Worm (Caenorhabditis elegans) whole organism, L3 larva: ENCODE results near the gene F11A5.18.

Experiments
- R02D3.7 ChIP-seq: fragments of 150-350 bp; optimal IDR thresholded peaks from 2 replicates; lab custom pipeline; 2014; ENCODE audit warnings: missing biosample characterization, missing genetic modification characterization
- ZK546.5 ChIP-seq: sonication (generic microtip); optimal IDR thresholded peaks from 2 replicates; lab custom pipeline; 2017; ENCODE audit warnings: missing biosample characterization, missing genetic modification characterization
- aly-2 ChIP-seq: fragments of 150-350 bp; optimal IDR thresholded peaks from 2 replicates; lab custom pipeline; 2014; ENCODE audit warnings: missing biosample characterization, missing genetic modification characterization
- ama-1 ChIP-seq: fragments of 150-350 bp; optimal IDR thresholded peaks from 2 replicates; lab custom pipeline; 2018
- ceh-16 ChIP-seq: sonication (generic microtip); optimal IDR thresholded peaks from 2 replicates; lab custom pipeline; 2017; ENCODE audit warnings: missing biosample characterization, missing genetic modification characterization
- ceh-28 ChIP-seq: fragments of 150-350 bp; optimal IDR thresholded peaks from 2 replicates; lab custom pipeline; 2014; ENCODE audit warnings: missing biosample characterization, missing genetic modification reagents, missing genetic modification characterization
- ceh-82 ChIP-seq: fragments of 150-350 bp; optimal IDR thresholded peaks from 2 replicates; lab custom pipeline; 2014; ENCODE audit warnings: missing biosample characterization, missing genetic modification characterization
- egl-5 ChIP-seq: fragments of 150-350 bp; optimal IDR thresholded peaks from 2 replicates; lab custom pipeline; 2017; ENCODE audit warnings: missing biosample characterization, missing genetic modification reagents, missing genetic modification characterization, inconsistent platforms
- elt-1 ChIP-seq: fragments of 150-350 bp; optimal IDR thresholded peaks from 2 replicates; lab custom pipeline; 2014; ENCODE audit warnings: missing biosample characterization, missing genetic modification characterization
- elt-2 ChIP-seq: sonication (generic microtip); optimal IDR thresholded peaks from 2 replicates; lab custom pipeline; 2016; ENCODE audit warnings: missing genetic modification reagents, mild to moderate bottlenecking, missing genetic modification characterization, missing compliant biosample characterization
- elt-3 ChIP-seq, 3 experiments: fragments of 150-350 bp in 1 of 3; sonication (generic microtip) in 2 of 3; optimal IDR thresholded peaks; 2 replicates in 2 of 3; 4 replicates in 1 of 3; lab custom pipeline; 2014 to 2017; ENCODE audit warnings: missing biosample characterization in 3 of 3, missing genetic modification characterization in 3 of 3
- eor-1 ChIP-seq, 2 experiments: fragments of 150-350 bp; optimal IDR thresholded peaks; 2 replicates each; lab custom pipeline; 2014 to 2018; ENCODE audit warnings: missing biosample characterization in 2 of 2, missing genetic modification characterization in 2 of 2
- fkh-10 ChIP-seq: sonication (generic microtip); optimal IDR thresholded peaks from 2 replicates; lab custom pipeline; 2017; ENCODE audit warnings: missing biosample characterization, missing genetic modification reagents, missing genetic modification characterization
- fos-1 ChIP-seq: fragments of 150-350 bp; optimal IDR thresholded peaks from 2 replicates; lab custom pipeline; 2014; ENCODE audit warnings: missing biosample characterization, missing genetic modification characterization
- hmg-11 ChIP-seq: sonication (generic microtip); optimal IDR thresholded peaks from 2 replicates; lab custom pipeline; 2016; ENCODE audit warnings: missing genetic modification characterization, missing compliant biosample characterization
- jun-1 ChIP-seq: fragments of 150-350 bp; optimal IDR thresholded peaks from 2 replicates; lab custom pipeline; 2014; ENCODE audit warnings: missing biosample characterization, missing genetic modification reagents, missing genetic modification characterization
- lin-15B ChIP-seq: fragments of 150-350 bp; optimal IDR thresholded peaks from 2 replicates; lab custom pipeline; 2014; ENCODE audit warnings: missing biosample characterization, missing genetic modification characterization
- mdl-1 ChIP-seq: fragments of 150-350 bp; optimal IDR thresholded peaks from 2 replicates; lab custom pipeline; 2014; ENCODE audit warnings: missing biosample characterization, missing genetic modification characterization
- mml-1 ChIP-seq: fragments of 150-350 bp; sonication (generic microtip); optimal IDR thresholded peaks from 3 replicates; lab custom pipeline; 2014; ENCODE audit warnings: missing biosample characterization, missing genetic modification characterization
- nfya-1 ChIP-seq: sonication (generic microtip); optimal IDR thresholded peaks from 2 replicates; lab custom pipeline; 2017; ENCODE audit warnings: missing genetic modification characterization, mild to moderate bottlenecking, missing compliant biosample characterization, antibody characterized with exemption, moderate library complexity; ENCODE audit not compliant: insufficient read depth
- nhr-11 ChIP-seq: fragments of 150-350 bp; optimal IDR thresholded peaks from 2 replicates; lab custom pipeline; 2014; ENCODE audit warnings: missing biosample characterization, missing genetic modification characterization
- nhr-12 ChIP-seq: fragments of 150-350 bp; optimal IDR thresholded peaks from 2 replicates; lab custom pipeline; 2014; ENCODE audit warnings: missing biosample characterization, missing genetic modification characterization
- nhr-23 ChIP-seq: fragments of 150-350 bp; optimal IDR thresholded peaks from 2 replicates; lab custom pipeline; 2014; ENCODE audit warnings: missing biosample characterization, missing genetic modification reagents, missing genetic modification characterization
- nhr-237 ChIP-seq: fragments of 150-350 bp; optimal IDR thresholded peaks from 2 replicates; lab custom pipeline; 2014; ENCODE audit warnings: missing biosample characterization, missing genetic modification characterization
- nhr-25 ChIP-seq: sonication (generic microtip); optimal IDR thresholded peaks from 2 replicates; lab custom pipeline; 2017; ENCODE audit warnings: missing biosample characterization, missing genetic modification characterization
- nhr-28 ChIP-seq: fragments of 150-350 bp; optimal IDR thresholded peaks from 2 replicates; lab custom pipeline; 2014; ENCODE audit warnings: missing biosample characterization, missing genetic modification characterization
- nhr-43 ChIP-seq: sonication (generic microtip); optimal IDR thresholded peaks from 2 replicates; lab custom pipeline; 2016; ENCODE audit warnings: mild to moderate bottlenecking, missing genetic modification characterization, missing compliant biosample characterization; ENCODE audit not compliant: poor library complexity, severe bottlenecking
- nhr-77 ChIP-seq: fragments of 150-350 bp; optimal IDR thresholded peaks from 2 replicates; lab custom pipeline; 2014; ENCODE audit warnings: missing biosample characterization, missing genetic modification characterization
- pha-4 ChIP-seq: fragments of 150-350 bp; optimal IDR thresholded peaks from 2 replicates; lab custom pipeline; 2014; ENCODE audit warnings: missing biosample characterization, missing genetic modification reagents, missing genetic modification characterization
- sea-2 ChIP-seq: fragments of 150-350 bp; sonication (generic microtip); optimal IDR thresholded peaks from 4 replicates; lab custom pipeline; 2014; ENCODE audit warnings: missing biosample characterization, missing genetic modification reagents, missing genetic modification characterization
- snpc-4 ChIP-seq: fragments of 150-350 bp; optimal IDR thresholded peaks from 2 replicates; lab custom pipeline; 2014; ENCODE audit warnings: missing biosample characterization, missing genetic modification characterization
- tbx-2 ChIP-seq: sonication (generic microtip); optimal IDR thresholded peaks from 2 replicates; lab custom pipeline; 2016; ENCODE audit warnings: mild to moderate bottlenecking, missing genetic modification characterization, missing compliant biosample characterization
- ztf-4 ChIP-seq: fragments of 150-350 bp; optimal IDR thresholded peaks from 2 replicates; lab custom pipeline; 2014; ENCODE audit warnings: missing biosample characterization, missing genetic modification characterization

F11A5.18 gene

DNA sequence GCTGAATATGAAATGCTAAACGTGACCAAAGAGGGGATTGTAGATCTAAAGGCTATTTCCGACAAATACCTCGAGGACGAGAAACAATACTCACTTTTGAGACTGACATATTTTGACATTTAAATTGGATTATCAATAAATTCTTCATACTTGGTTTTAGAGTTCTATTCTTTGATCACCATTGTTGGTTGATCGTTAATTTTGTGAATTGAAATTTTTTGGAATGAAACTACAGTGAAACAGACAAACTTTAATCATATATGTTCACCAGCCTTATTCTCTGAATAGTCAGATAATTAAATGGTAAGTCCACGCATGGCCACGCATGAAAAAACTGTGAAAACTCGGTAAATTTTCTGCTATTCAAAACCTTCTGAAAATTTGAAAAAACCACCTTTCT is at the start of gene F11A5.18:
TSS of gene F11A5.18 (plus strand) at position 301 of the 400 bp plus-strand sequence.
- TF ChIP-seq nhr-43 (tag; lab: Kevin White, UChicago) (no peak), mdl-1 (tag; lab: Kevin White, UChicago) (no peak), ceh-28 (tag; lab: Kevin White, UChicago) (no peak), lin-15B (tag; lab: Kevin White, UChicago) (no peak), pha-4 (tag; lab: Kevin White, UChicago) (no peak), tbx-2 (tag; lab: Kevin White, UChicago) (no peak), eor-1 (tag; optimal IDR thresholded peaks at IDR 0.05; lab: Kevin White, UChicago) (no peak), nhr-28 (tag; lab: Kevin White, UChicago) (no peak)

DNA sequence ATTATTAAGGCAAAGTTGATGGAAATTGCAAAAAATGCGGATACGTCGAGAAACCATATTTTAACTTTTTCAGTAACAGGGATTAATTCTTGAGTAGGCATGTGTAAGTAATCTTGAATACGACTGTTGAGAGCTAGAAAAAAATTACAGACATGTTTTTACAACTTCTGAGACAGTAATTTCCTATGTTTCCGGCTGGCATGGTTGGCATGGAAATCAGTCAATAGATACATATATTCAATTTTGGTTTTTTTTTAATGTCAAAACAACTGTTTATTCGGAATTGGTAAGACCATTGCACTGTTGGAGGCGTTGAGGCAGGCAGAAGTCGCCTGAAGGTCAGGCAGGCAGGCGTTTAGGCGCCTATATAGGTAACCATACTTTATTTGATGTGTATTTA is 49.3 kb upstream of the F11A5.18 start, which contains the start of gene str-254:
TSS of gene str-254 (minus strand) at position 101 of the 400 bp plus-strand sequence.
- no peak for TF ChIP-seq nhr-237
- no peak for TF ChIP-seq sea-2
- TF ChIP-seq elt-1 (tag; lab: Kevin White, UChicago): no peak
- TF ChIP-seq nhr-11 (tag; lab: Kevin White, UChicago): no peak
- no peak for TF ChIP-seq nhr-23
- no peak for TF ChIP-seq R02D3.7 (tag; lab: Kevin White, UChicago)
- no peak for TF ChIP-seq nhr-28 (tag; lab: Kevin White, UChicago)
- no peak for TF ChIP-seq mml-1
- no peak for TF ChIP-seq fos-1 (tag; lab: Kevin White, UChicago)
- no peak for TF ChIP-seq jun-1 (tag; lab: Kevin White, UChicago)
- no peak for TF ChIP-seq mdl-1 (tag; lab: Kevin White, UChicago)
- TF ChIP-seq ceh-82 (tag; lab: Kevin White, UChicago): no peak
- no peak for TF ChIP-seq elt-2
- no peak for TF ChIP-seq nfya-1
- no peak for TF ChIP-seq egl-5
- TF ChIP-seq nhr-25 (tag; lab: Kevin White, UChicago): no peak
- no peak for TF ChIP-seq nhr-77 (tag; lab: Kevin White, UChicago)
- no peak for TF ChIP-seq elt-3 (tag; optimal IDR thresholded peaks at IDR 0.05; lab: Kevin White, UChicago)
- no peak for TF ChIP-seq ztf-4 (tag; lab: Kevin White, UChicago)
- TF ChIP-seq, all 47 proteins: peak for 0

DNA sequence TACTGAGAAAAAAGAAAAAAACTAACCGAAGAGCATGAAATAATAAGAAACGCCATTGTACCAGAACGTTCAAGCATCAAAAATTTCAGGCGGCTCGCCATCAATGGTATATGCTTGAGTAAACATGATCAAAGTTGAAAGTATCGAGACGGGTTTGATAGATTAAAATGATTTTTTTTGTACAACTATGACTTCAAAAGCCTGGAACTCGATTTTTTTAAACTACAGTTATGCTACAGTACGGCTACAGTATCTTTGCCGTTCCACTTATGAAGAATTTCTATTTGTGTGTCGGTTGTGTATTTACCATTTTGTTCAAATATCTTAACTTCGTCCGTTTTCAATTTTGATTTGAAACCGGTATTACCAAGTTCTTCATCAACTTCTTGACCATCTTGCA is 47.6 kb upstream of the F11A5.18 start, which contains the start of gene str-97:
TSS of gene str-97 (minus strand) at position 101 of the 400 bp plus-strand sequence.
- TF ChIP-seq ZK546.5 (tag; lab: Kevin White, UChicago) (no peak), sea-2 (no peak), hmg-11 (tag; lab: Kevin White, UChicago) (no peak), nhr-77 (tag; lab: Kevin White, UChicago) (no peak), nhr-25 (tag; lab: Kevin White, UChicago) (no peak), egl-5 (no peak), ceh-16 (tag; lab: Kevin White, UChicago) (no peak), nhr-28 (tag; lab: Kevin White, UChicago) (no peak), ceh-82 (tag; lab: Kevin White, UChicago) (no peak), nhr-11 (tag; lab: Kevin White, UChicago) (no peak), eor-1 (tag; optimal IDR thresholded peaks at IDR 0.05; lab: Kevin White, UChicago) (no peak), snpc-4 (tag; lab: Kevin White, UChicago) (no peak)

DNA sequence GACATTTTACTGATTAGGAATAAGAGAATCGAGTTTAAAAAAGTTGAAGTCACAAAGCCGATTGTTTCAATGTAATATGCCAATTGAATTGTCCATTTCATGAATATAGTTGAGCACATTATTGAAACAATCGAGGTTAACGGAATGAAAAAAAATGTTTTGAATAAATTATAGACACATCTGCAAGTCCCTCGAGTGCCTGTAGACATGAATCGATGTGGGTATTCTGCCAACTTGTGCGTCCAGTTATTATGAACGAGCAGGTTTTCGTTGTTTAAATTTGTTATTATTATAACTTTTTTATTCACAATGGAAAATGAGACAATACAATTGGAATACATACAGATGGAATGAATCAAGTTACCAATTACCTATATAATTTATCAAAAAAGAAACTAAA is 44.3 kb upstream of the F11A5.18 start, which contains the start of gene str-99:
TSS of gene str-99 (minus strand) at position 101 of the 400 bp plus-strand sequence.
- no peak for TF ChIP-seq nhr-23
- no peak for TF ChIP-seq jun-1 (tag; lab: Kevin White, UChicago)
- no peak for TF ChIP-seq ztf-4 (tag; lab: Kevin White, UChicago)
- TF ChIP-seq pha-4 (tag; lab: Kevin White, UChicago): no peak
- no peak for TF ChIP-seq egl-5
- TF ChIP-seq fkh-10: no peak
- TF ChIP-seq elt-2: no peak
- TF ChIP-seq nhr-28 (tag; lab: Kevin White, UChicago): no peak
- no peak for TF ChIP-seq nhr-12 (tag; lab: Kevin White, UChicago)
- TF ChIP-seq nfya-1: no peak
- TF ChIP-seq ama-1 (lab: Kevin White, UChicago): no peak
- TF ChIP-seq fos-1 (tag; lab: Kevin White, UChicago): no peak
- TF ChIP-seq tbx-2 (tag; lab: Kevin White, UChicago): no peak
- no peak for TF ChIP-seq nhr-77 (tag; lab: Kevin White, UChicago)
- no peak for TF ChIP-seq nhr-25 (tag; lab: Kevin White, UChicago)
- TF ChIP-seq, all 47 proteins: peak for 0

DNA sequence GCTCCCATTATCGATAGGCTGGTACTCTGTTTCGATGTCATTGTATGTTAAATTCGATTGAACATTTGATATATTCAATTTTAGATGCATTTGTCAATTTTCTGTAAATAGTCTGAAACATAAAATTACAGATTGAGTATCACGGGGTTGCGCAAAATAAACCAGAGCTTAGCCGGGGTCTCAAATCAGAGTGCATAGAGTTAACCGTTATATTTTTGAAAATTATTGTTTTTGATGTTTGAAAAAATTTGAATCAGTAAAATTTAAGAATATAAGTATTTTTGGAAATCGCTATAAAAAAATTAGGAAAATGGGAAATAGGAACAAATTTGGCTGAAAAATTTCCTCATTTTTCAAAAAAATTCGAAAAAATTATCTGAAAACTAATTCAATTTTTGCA is 43.1 kb upstream of the F11A5.18 start, which contains the start of gene F10A3.17:
TSS of gene F10A3.17 (minus strand) at position 101 of the 400 bp plus-strand sequence.
- TF ChIP-seq R02D3.7 (tag; lab: Kevin White, UChicago) (no peak), aly-2 (tag; lab: Kevin White, UChicago) (no peak)
